Worm (Caenorhabditis elegans) whole organism, L4 larva: ENCODE data around the gene qars-1.
A peak's percentile ranks its signal among the peaks of the same experiment; 100 is the strongest.

ENCODE experiments used
- D1046.2 ChIP-seq: fragments of 200-800 bp; sonication (Bioruptor generic); IDR thresholded peaks from 2 replicates; pipeline ENCODE4 v1.3.6; 2022; ENCODE audit warnings: missing genetic modification characterization, missing compliant biosample characterization
- F10B5.3 ChIP-seq: sonication (generic microtip); optimal IDR thresholded peaks from 2 replicates; lab custom pipeline; 2016; ENCODE audit warnings: mild to moderate bottlenecking, missing genetic modification characterization, missing compliant biosample characterization
- F37D6.2 ChIP-seq: sonication (generic microtip); optimal IDR thresholded peaks from 2 replicates; lab custom pipeline; 2016; ENCODE audit warnings: mild to moderate bottlenecking, missing genetic modification characterization, missing compliant biosample characterization
- F44E2.7 ChIP-seq: fragments of 200-800 bp; sonication (Bioruptor generic); IDR thresholded peaks from 2 replicates; pipeline ENCODE4 v2.1.2; 2022; ENCODE audit warnings: missing genetic modification characterization, missing compliant biosample characterization
- T20F7.1 ChIP-seq: fragments of 200-800 bp; sonication (Bioruptor generic); optimal IDR thresholded peaks from 2 replicates; lab custom pipeline; 2018; ENCODE audit warnings: mild to moderate bottlenecking, missing genetic modification characterization, missing compliant biosample characterization
- Y48G9A.11 ChIP-seq: fragments of 200-800 bp; sonication (Bioruptor generic); IDR thresholded peaks from 2 replicates; pipeline ENCODE4 v1.3.6; 2022; ENCODE audit warnings: missing genetic modification reagents, missing genetic modification characterization, missing compliant biosample characterization
- Y5F2A.4 ChIP-seq: fragments of 200-800 bp; sonication (Bioruptor generic); optimal IDR thresholded peaks from 2 replicates; lab custom pipeline; 2018; ENCODE audit warnings: mild to moderate bottlenecking, missing genetic modification characterization, missing compliant biosample characterization
- Y75B8A.6 ChIP-seq: fragments of 200-800 bp; sonication (Bioruptor generic); IDR thresholded peaks from 2 replicates; pipeline ENCODE4 v1.3.6; 2022; ENCODE audit warnings: missing genetic modification reagents, missing genetic modification characterization, missing compliant biosample characterization
- ZK546.5 ChIP-seq, 2 experiments: sonication (generic microtip); optimal IDR thresholded peaks; 2 replicates each; lab custom pipeline; 2017; ENCODE audit warnings: missing biosample characterization in 2 of 2, missing genetic modification characterization in 2 of 2
- aha-1 ChIP-seq: fragments of 150-350 bp; peaks from one replicate; lab custom pipeline; 2014; ENCODE audit warnings: missing biosample characterization, missing genetic modification characterization
- ceh-62 ChIP-seq: sonication (generic microtip); optimal IDR thresholded peaks from 2 replicates; lab custom pipeline; 2017; ENCODE audit warnings: missing biosample characterization, missing genetic modification characterization
- dmd-6 ChIP-seq: fragments of 200-800 bp; sonication (Bioruptor generic); IDR thresholded peaks from 2 replicates; pipeline ENCODE4 v1.3.6; 2022; ENCODE audit warnings: missing genetic modification reagents, missing genetic modification characterization, missing compliant biosample characterization
- dmd-9 ChIP-seq: fragments of 200-800 bp; sonication (Bioruptor generic); IDR thresholded peaks from 2 replicates; pipeline ENCODE4 v1.3.6; 2022; ENCODE audit warnings: missing genetic modification reagents, missing genetic modification characterization, missing compliant biosample characterization
- dve-1 ChIP-seq: sonication (generic microtip); optimal IDR thresholded peaks from 2 replicates; lab custom pipeline; 2017; ENCODE audit warnings: antibody characterized with exemption, mild to moderate bottlenecking, missing genetic modification characterization, missing compliant biosample characterization; ENCODE audit not compliant: insufficient read depth
- egl-43 ChIP-seq: fragments of 200-800 bp; sonication (Bioruptor generic); IDR thresholded peaks from 2 replicates; pipeline ENCODE4 v1.3.6; 2022; ENCODE audit warnings: missing genetic modification reagents, missing genetic modification characterization, missing compliant biosample characterization
- fos-1 ChIP-seq: fragments of 150-350 bp; optimal IDR thresholded peaks from 2 replicates; lab custom pipeline; 2014; ENCODE audit warnings: missing biosample characterization, missing genetic modification characterization
- hif-1 ChIP-seq, 2 experiments: sonication (generic microtip); optimal IDR thresholded peaks; 2 replicates each; lab custom pipeline; 2016 to 2017; ENCODE audit warnings: missing compliant biosample characterization in 2 of 2, missing genetic modification characterization in 2 of 2, missing genetic modification reagents in 2 of 2, missing genotype in 2 of 2, mild to moderate bottlenecking in 1 of 2
- hlh-11 ChIP-seq: fragments of 200-800 bp; sonication (Bioruptor generic); optimal IDR thresholded peaks from 2 replicates; lab custom pipeline; 2018; ENCODE audit warnings: mild to moderate bottlenecking, missing genetic modification characterization, missing compliant biosample characterization
- hmg-1.1 ChIP-seq: fragments of 200-800 bp; sonication (Bioruptor generic); IDR thresholded peaks from 2 replicates; pipeline ENCODE4 v1.3.6; 2022; ENCODE audit warnings: missing genetic modification reagents, missing genetic modification characterization, missing compliant biosample characterization
- lim-7 ChIP-seq: fragments of 200-800 bp; sonication (Bioruptor generic); IDR thresholded peaks from 2 replicates; pipeline ENCODE4 v1.3.6; 2022; ENCODE audit warnings: missing genetic modification characterization, missing compliant biosample characterization
- lin-29 ChIP-seq: fragments of 200-800 bp; sonication (Bioruptor generic); IDR thresholded peaks from 2 replicates; pipeline ENCODE4 v1.3.6; 2022; ENCODE audit warnings: missing genetic modification reagents, missing genetic modification characterization, missing compliant biosample characterization
- lin-38 ChIP-seq: fragments of 200-800 bp; sonication (Bioruptor generic); IDR thresholded peaks from 2 replicates; pipeline ENCODE4 v1.3.6; 2022; ENCODE audit warnings: missing genetic modification reagents, missing genetic modification characterization, missing compliant biosample characterization
- madf-5 ChIP-seq, 2 experiments: fragments of 200-800 bp; sonication (Bioruptor generic); IDR thresholded peaks; 2 replicates each; pipeline ENCODE4 v1.3.6; 2022; ENCODE audit warnings: missing compliant biosample characterization in 2 of 2, missing genetic modification characterization in 2 of 2
- mes-2 ChIP-seq: sonication (generic microtip); optimal IDR thresholded peaks from 2 replicates; lab custom pipeline; 2016; ENCODE audit warnings: missing genotype, mild to moderate bottlenecking, missing genetic modification characterization, missing compliant biosample characterization; ENCODE audit not compliant: poor library complexity, severe bottlenecking
- mxl-2 ChIP-seq: fragments of 200-800 bp; sonication (Bioruptor generic); conservative IDR thresholded peaks from 2 replicates; pipeline ENCODE4 v1.3.6; 2022; ENCODE audit warnings: missing genetic modification reagents, missing genetic modification characterization, missing compliant biosample characterization
- mxl-3 ChIP-seq: fragments of 200-800 bp; sonication (Bioruptor generic); optimal IDR thresholded peaks from 2 replicates; lab custom pipeline; 2018; ENCODE audit warnings: mild to moderate bottlenecking, missing genetic modification characterization, missing compliant biosample characterization
- nhr-10 ChIP-seq: fragments of 150-350 bp; optimal IDR thresholded peaks from 2 replicates; lab custom pipeline; 2014; ENCODE audit warnings: missing biosample characterization, missing genetic modification characterization
- nhr-102 ChIP-seq: sonication (generic microtip); optimal IDR thresholded peaks from 2 replicates; lab custom pipeline; 2016; ENCODE audit warnings: mild to moderate bottlenecking, missing genetic modification characterization, moderate library complexity, missing compliant biosample characterization
- nhr-11 ChIP-seq: fragments of 150-350 bp; optimal IDR thresholded peaks from 2 replicates; lab custom pipeline; 2014; ENCODE audit warnings: missing biosample characterization, missing genetic modification characterization
- nhr-111 ChIP-seq: fragments of 200-800 bp; sonication (Bioruptor generic); optimal IDR thresholded peaks from 2 replicates; lab custom pipeline; 2018; ENCODE audit warnings: mild to moderate bottlenecking, missing genetic modification characterization, missing compliant biosample characterization
- nhr-237 ChIP-seq: sonication (generic microtip); optimal IDR thresholded peaks from 2 replicates; lab custom pipeline; 2017; ENCODE audit warnings: missing biosample characterization, missing genetic modification characterization
- nhr-25 ChIP-seq: sonication (generic microtip); optimal IDR thresholded peaks from 2 replicates; lab custom pipeline; 2017; ENCODE audit warnings: missing genetic modification characterization, mild to moderate bottlenecking, missing compliant biosample characterization, antibody characterized with exemption, moderate library complexity, borderline replicate concordance; ENCODE audit not compliant: insufficient read depth
- nhr-42 ChIP-seq: fragments of 200-800 bp; sonication (Bioruptor generic); IDR thresholded peaks from 2 replicates; pipeline ENCODE4 v1.3.6; 2022; ENCODE audit warnings: missing genetic modification characterization, missing compliant biosample characterization
- nhr-6 ChIP-seq: fragments of 150-350 bp; optimal IDR thresholded peaks from 2 replicates; lab custom pipeline; 2014; ENCODE audit warnings: missing biosample characterization, missing genetic modification characterization
- pha-4 ChIP-seq, 2 experiments: fragments of 150-350 bp in 1 of 2; fragments of 200-800 bp in 1 of 2; sonication (Bioruptor generic) in 1 of 2; IDR thresholded peaks in 1 of 2; optimal IDR thresholded peaks in 1 of 2; 2 replicates each; pipeline versions ENCODE4 v1.3.6 to Lab custom; 2014 to 2022; ENCODE audit warnings: missing genetic modification characterization in 2 of 2, missing genetic modification reagents in 2 of 2, missing biosample characterization in 1 of 2, missing compliant biosample characterization in 1 of 2
- saeg-2 ChIP-seq: fragments of 200-800 bp; sonication (Bioruptor generic); IDR thresholded peaks from 2 replicates; pipeline ENCODE4 v1.3.6; 2022; ENCODE audit warnings: missing genetic modification reagents, missing genetic modification characterization, missing compliant biosample characterization
- snpc-1.2 ChIP-seq: fragments of 200-800 bp; sonication (Bioruptor generic); IDR thresholded peaks from 2 replicates; pipeline ENCODE4 v1.3.6; 2022; ENCODE audit warnings: missing genetic modification reagents, missing genetic modification characterization, missing compliant biosample characterization
- spr-3 ChIP-seq: fragments of 200-800 bp; sonication (Bioruptor generic); optimal IDR thresholded peaks from 2 replicates; lab custom pipeline; 2018; ENCODE audit warnings: mild to moderate bottlenecking, missing genetic modification characterization, missing compliant biosample characterization
- tag-97 ChIP-seq: fragments of 200-800 bp; sonication (Bioruptor generic); IDR thresholded peaks from 2 replicates; pipeline ENCODE4 v1.3.6; 2022; ENCODE audit warnings: missing genetic modification characterization, missing compliant biosample characterization
- tra-1 ChIP-seq: fragments of 200-800 bp; sonication (Bioruptor generic); IDR thresholded peaks from 2 replicates; pipeline ENCODE4 v1.3.6; 2022; ENCODE audit warnings: missing genetic modification reagents, missing genetic modification characterization, missing compliant biosample characterization
- unc-130 ChIP-seq: sonication (generic microtip); optimal IDR thresholded peaks from 2 replicates; lab custom pipeline; 2016; ENCODE audit warnings: missing genetic modification reagents, missing genetic modification characterization, missing compliant biosample characterization
- unc-62 ChIP-seq, 3 experiments: fragments of 150-350 bp in 1 of 3; sonication (generic microtip); optimal IDR thresholded peaks in 2 of 3; peaks in 1 of 3; 1 replicate in 1 of 3; 2 replicates in 2 of 3; lab custom pipeline; 2014 to 2017; ENCODE audit warnings: missing biosample characterization in 3 of 3, missing genetic modification characterization in 3 of 3, missing genetic modification reagents in 3 of 3, missing genotype in 1 of 3
- zag-1 ChIP-seq: fragments of 150-350 bp; optimal IDR thresholded peaks from 2 replicates; lab custom pipeline; 2014; ENCODE audit warnings: missing biosample characterization, missing genetic modification characterization
- zfp-2 ChIP-seq: sonication (generic microtip); optimal IDR thresholded peaks from 2 replicates; lab custom pipeline; 2016; ENCODE audit warnings: mild to moderate bottlenecking, missing genetic modification characterization, missing compliant biosample characterization
- zfp-3 ChIP-seq: fragments of 200-800 bp; sonication (Bioruptor generic); conservative IDR thresholded peaks from 2 replicates; pipeline ENCODE4 v1.3.6; 2022; ENCODE audit warnings: missing genetic modification reagents, missing genetic modification characterization, missing compliant biosample characterization
- zip-11 ChIP-seq: fragments of 200-800 bp; sonication (Bioruptor generic); IDR thresholded peaks from 2 replicates; pipeline ENCODE4 v1.3.6; 2022; ENCODE audit warnings: missing genetic modification characterization, missing compliant biosample characterization
- ztf-7 ChIP-seq: fragments of 150-350 bp; optimal IDR thresholded peaks from 2 replicates; lab custom pipeline; 2014; ENCODE audit warnings: missing biosample characterization, missing genetic modification characterization

The qars-1 gene

ce11 chrIV:15049288-15050094 lies 36.5 kb upstream of the qars-1 start (continued):
- TF ChIP-seq lim-7 (0 out of 2 replicates have a peak, but pooled peaks have one; percentile 7), spr-3 (GFP tag; lab: Kevin White, UChicago) (no peak), dve-1 (tag; lab: Kevin White, UChicago) (no peak), nhr-6 (tag; lab: Kevin White, UChicago) (no peak), F10B5.3 (no peak), aha-1 (tag; lab: Kevin White, UChicago) (peak; percentile 76), zfp-2 (tag; lab: Kevin White, UChicago) (no peak), Y48G9A.11 (GFP tag; lab: Robert Waterston, UW) (no peak), hif-1 (tag; optimal IDR thresholded peaks at IDR 0.05; lab: Kevin White, UChicago) (peak in 1 of 2 experiments; percentile 22), nhr-102 (tag; lab: Kevin White, UChicago) (peak; percentile 29), nhr-10 (tag; lab: Kevin White, UChicago) (no peak), madf-5 (GFP tag; IDR thresholded peaks at IDR 0.05; lab: Robert Waterston, UW) (0 out of 4 replicates have a peak, but pooled peaks of 1 of the 2 experiments have one; percentile 45), nhr-42 (GFP tag; lab: Robert Waterston, UW) (no peak), unc-62 (GFP tag; optimal IDR thresholded peaks at IDR 0.05 in 1 of 2; lab: Kevin White, UChicago) (no peak), unc-62 (tag; optimal IDR thresholded peaks at IDR 0.05; lab: Kevin White, UChicago) (no peak), fos-1 (tag; lab: Kevin White, UChicago) (no peak), zag-1 (tag; lab: Kevin White, UChicago) (no peak), lin-29 (GFP tag; lab: Robert Waterston, UW) (no peak), tra-1 (GFP tag; lab: Robert Waterston, UW) (no peak), tag-97 (GFP tag; lab: Robert Waterston, UW) (0 out of 2 replicates have a peak, but pooled peaks have one; percentile 48), ztf-7 (tag; lab: Kevin White, UChicago) (no peak), unc-130 (peak; percentile 1), ceh-62 (no peak), mes-2 (tag; lab: Kevin White, UChicago) (peak; percentile 30), mxl-3 (no peak), ZK546.5 (tag; optimal IDR thresholded peaks at IDR 0.05; lab: Kevin White, UChicago) (no peak), hmg-1.1 (peak; percentile 15; the same call in 1 of the 2 replicates), mxl-2 (GFP tag; lab: Robert Waterston, UW) (no peak), F37D6.2 (tag; lab: Kevin White, UChicago) (no peak), snpc-1.2 (GFP tag; lab: Robert Waterston, UW) (0 out of 2 replicates have a peak, but pooled peaks have one; percentile 32), Y75B8A.6 (GFP tag; lab: Robert Waterston, UW) (no peak), lin-38 (GFP tag; lab: Robert Waterston, UW) (peak; percentile 42), zfp-3 (GFP tag; lab: Robert Waterston, UW) (no peak; the same call in 1 of the 2 replicates), pha-4 (GFP tag; IDR thresholded peaks at IDR 0.05; lab: Robert Waterston, UW) (no peak), pha-4 (tag; optimal IDR thresholded peaks at IDR 0.05; lab: Kevin White, UChicago) (no peak), zip-11 (GFP tag; lab: Robert Waterston, UW) (no peak), dmd-9 (no peak), dmd-6 (GFP tag; lab: Robert Waterston, UW) (no peak), T20F7.1 (GFP tag; lab: Kevin White, UChicago) (no peak), nhr-111 (no peak), F44E2.7 (GFP tag; lab: Robert Waterston, UW) (no peak), Y5F2A.4 (no peak), nhr-25 (tag; lab: Kevin White, UChicago) (no peak), nhr-11 (tag; lab: Kevin White, UChicago) (no peak), nhr-237 (no peak), saeg-2 (GFP tag; lab: Robert Waterston, UW) (no peak), D1046.2 (GFP tag; lab: Robert Waterston, UW) (0 out of 2 replicates have a peak, but pooled peaks have one; percentile 9), hlh-11 (tag; lab: Kevin White, UChicago) (peak; percentile 5), egl-43 (0 out of 2 replicates have a peak, but pooled peaks have one; percentile 8)
